Worm (Caenorhabditis elegans) whole organism, early embryonic: ENCODE measurements around the gene C55A1.4.

Source experiments
- F13C5.2 ChIP-seq: sonication (generic microtip); optimal IDR thresholded peaks from 2 replicates; lab custom pipeline; 2017; ENCODE audit warnings: mild to moderate bottlenecking, missing genetic modification characterization, inconsistent platforms, missing compliant biosample characterization
- aly-1 ChIP-seq: sonication (generic microtip); optimal IDR thresholded peaks from 2 replicates; lab custom pipeline; 2016; ENCODE audit warnings: missing genetic modification characterization, missing compliant biosample characterization
- ama-1 ChIP-seq: fragments of 150-350 bp; optimal IDR thresholded peaks from 2 replicates; lab custom pipeline; 2014
- ceh-13 ChIP-seq: fragments of 200-800 bp; sonication (Bioruptor generic); optimal IDR thresholded peaks from 2 replicates; lab custom pipeline; 2018; ENCODE audit warnings: mild to moderate bottlenecking, missing genetic modification characterization, missing compliant biosample characterization
- ceh-36 ChIP-seq: sonication (generic microtip); optimal IDR thresholded peaks from 2 replicates; lab custom pipeline; 2016; ENCODE audit warnings: missing genetic modification characterization, inconsistent platforms, missing compliant biosample characterization
- ets-7 ChIP-seq: sonication (generic microtip); optimal IDR thresholded peaks from 2 replicates; lab custom pipeline; 2016; ENCODE audit warnings: missing genotype, missing genetic modification characterization, missing compliant biosample characterization
- flt-1 ChIP-seq: fragments of 200-800 bp; sonication (Bioruptor generic); IDR thresholded peaks from 2 replicates; pipeline ENCODE4 v1.3.6; 2022; ENCODE audit warnings: missing genetic modification characterization, missing compliant biosample characterization
- hmbx-1 ChIP-seq: sonication (generic microtip); optimal IDR thresholded peaks from 2 replicates; lab custom pipeline; 2016; ENCODE audit warnings: mild to moderate bottlenecking, missing genetic modification characterization, missing compliant biosample characterization
- hmg-4 ChIP-seq: fragments of 200-800 bp; sonication (Bioruptor generic); optimal IDR thresholded peaks from 2 replicates; lab custom pipeline; 2018; ENCODE audit warnings: mild to moderate bottlenecking, missing genetic modification characterization, missing compliant biosample characterization
- hnd-1 ChIP-seq: sonication (generic microtip); optimal IDR thresholded peaks from 2 replicates; lab custom pipeline; 2016; ENCODE audit warnings: missing genetic modification characterization, missing compliant biosample characterization
- pes-1 ChIP-seq: fragments of 200-800 bp; sonication (Bioruptor generic); IDR thresholded peaks from 2 replicates; pipeline ENCODE4 v1.3.6; 2022; ENCODE audit warnings: missing genetic modification reagents, missing genetic modification characterization, missing compliant biosample characterization
- scrt-1 ChIP-seq: fragments of 200-800 bp; sonication (Bioruptor generic); IDR thresholded peaks from 2 replicates; pipeline ENCODE4 v1.3.6; 2022; ENCODE audit warnings: missing genetic modification characterization, missing compliant biosample characterization
- sea-1 ChIP-seq: fragments of 200-800 bp; sonication (Bioruptor generic); conservative IDR thresholded peaks from 2 replicates; pipeline ENCODE4 v1.3.6; 2022; ENCODE audit warnings: missing genetic modification characterization, missing compliant biosample characterization
- tbx-11 ChIP-seq: fragments of 200-800 bp; sonication (Bioruptor generic); IDR thresholded peaks from 2 replicates; pipeline ENCODE4 v1.3.6; 2022; ENCODE audit warnings: missing genetic modification characterization, missing compliant biosample characterization
- tbx-37 ChIP-seq: fragments of 200-800 bp; sonication (Bioruptor generic); conservative IDR thresholded peaks from 2 replicates; pipeline ENCODE4 v1.3.6; 2022; ENCODE audit warnings: missing genetic modification reagents, missing genetic modification characterization, missing compliant biosample characterization
- tra-4 ChIP-seq: sonication (generic microtip); optimal IDR thresholded peaks from 2 replicates; lab custom pipeline; 2017; ENCODE audit warnings: missing genetic modification characterization, missing compliant biosample characterization

The C55A1.4 gene

DNA sequence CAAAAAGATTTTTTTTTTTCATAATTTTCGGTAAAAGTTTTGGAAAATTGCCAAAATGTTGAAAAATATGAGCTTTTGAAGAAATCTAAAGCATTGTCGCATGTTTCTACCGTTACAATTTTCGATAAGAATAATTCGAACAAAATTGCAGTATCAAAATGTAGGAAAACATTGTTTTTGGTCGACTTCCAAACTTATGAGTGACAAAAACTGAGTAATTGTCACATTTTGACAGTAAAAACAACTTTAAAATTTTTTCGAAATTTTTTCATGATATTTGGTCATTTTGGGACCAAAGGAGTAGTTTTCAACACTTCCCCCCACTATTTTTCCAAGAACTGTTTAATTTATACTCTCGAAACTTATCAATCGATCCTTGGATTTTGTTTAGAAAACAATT lies 48.5 kb downstream of the C55A1.4 start, which contains the start of gene fbxa-139:
fbxa-139 (minus strand) TSS at position 101 of the 400 bp plus-strand sequence.
- no peak for TF ChIP-seq F13C5.2 (tag; lab: Kevin White, UChicago)
- no peak for TF ChIP-seq tra-4 (tag; lab: Kevin White, UChicago)
- no peak for TF ChIP-seq ceh-13 (GFP tag; lab: Kevin White, UChicago)
- no peak for TF ChIP-seq tbx-37
- no peak for TF ChIP-seq scrt-1 (GFP tag; lab: Robert Waterston, UW)
- TF ChIP-seq ets-7, result no peak
- no peak for TF ChIP-seq aly-1 (tag; lab: Kevin White, UChicago)
- no peak for TF ChIP-seq sea-1 (GFP tag; lab: Robert Waterston, UW)
- TF ChIP-seq hmbx-1, result no peak
- no peak for TF ChIP-seq hmg-4 (GFP tag; lab: Kevin White, UChicago)
- TF ChIP-seq tbx-11 (GFP tag; lab: Robert Waterston, UW), result no peak
- TF ChIP-seq ama-1, result no peak
- no peak for TF ChIP-seq flt-1 (GFP tag; lab: Robert Waterston, UW)
- no peak for TF ChIP-seq pes-1 (GFP tag; lab: Robert Waterston, UW)
- TF ChIP-seq ceh-36 (tag; lab: Kevin White, UChicago), result no peak
- TF ChIP-seq hnd-1 (tag; lab: Kevin White, UChicago), result no peak
